Fruit fly (Drosophila melanogaster) Kc167 (cell line): ENCODE measurements around the gene CG6066.

Source experiments
- Sin3A ChIP-seq: fragments of >200 bp; optimal IDR thresholded peaks from 2 replicates; lab custom pipeline; 2018; ENCODE audit warnings: missing external identifiers
- ttk ChIP-seq: sonication (Bioruptor generic); optimal IDR thresholded peaks from 2 replicates; lab custom pipeline; 2017; ENCODE audit warnings: missing external identifiers

DNA sequence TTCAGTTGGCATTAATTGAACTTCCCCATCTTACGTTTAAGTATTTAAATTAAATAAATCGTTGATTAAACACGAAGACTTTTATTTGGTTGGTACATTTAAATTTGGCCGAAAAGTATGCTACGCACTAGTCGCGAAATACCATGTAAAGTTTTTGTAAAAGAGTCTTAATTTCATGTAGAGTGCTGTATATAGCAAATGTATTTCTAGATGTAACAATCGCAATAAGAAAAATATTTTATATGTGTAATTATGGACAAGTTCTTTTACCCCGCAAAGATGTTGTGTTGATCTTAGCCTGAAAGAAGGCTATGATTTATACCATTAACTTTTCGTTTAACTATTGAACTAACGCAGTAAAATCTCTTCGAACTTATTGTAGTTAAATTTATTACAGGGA, 33.8 kb downstream of the CG6066 start:
- TF ChIP-seq ttk (lab: Kevin White, UChicago) (no peak), Sin3A (lab: Kevin White, UChicago) (no peak)
